Worm (Caenorhabditis elegans): ENCODE results near the gene W09C2.8.

Gene W09C2.8

ce11 chrIV:9657753-9658152 is 33.6 kb upstream of the W09C2.8 start, which contains the start of gene acc-1:
Gene acc-1 (plus strand): TSS chrIV:9658053.
- TF ChIP-seq ceh-14 (tag; optimal IDR thresholded peaks at IDR 0.05), result no peak
- TF ChIP-seq ceh-6 (GFP tag; optimal IDR thresholded peaks at IDR 0.05), result no peak
- no peak for TF ChIP-seq ceh-31 (tag; optimal IDR thresholded peaks at IDR 0.05)
- no peak for TF ChIP-seq ceh-9 (tag; optimal IDR thresholded peaks at IDR 0.05)
- TF ChIP-seq K09A11.1 (tag; optimal IDR thresholded peaks at IDR 0.05; ENCODE audit: insufficient read depth), result no peak
- no peak for TF ChIP-seq npax-4 (tag; optimal IDR thresholded peaks at IDR 0.05)
- no peak for TF ChIP-seq pat-9 (tag; optimal IDR thresholded peaks at IDR 0.05)
- no peak for TF ChIP-seq fax-1 (tag; optimal IDR thresholded peaks at IDR 0.05)
- TF ChIP-seq nfya-1 (tag; optimal IDR thresholded peaks at IDR 0.05), result no peak
- TF ChIP-seq gmeb-2 (tag; optimal IDR thresholded peaks at IDR 0.05), result no peak
- TF ChIP-seq pag-3 (tag; optimal IDR thresholded peaks at IDR 0.05; ENCODE audit: borderline replicate concordance), result no peak
- no peak for TF ChIP-seq K02D7.2 (tag; optimal IDR thresholded peaks at IDR 0.05)

- peak; percentile 85 for TF ChIP-seq unc-42 (tag; optimal IDR thresholded peaks at IDR 0.05)
- TF ChIP-seq ceh-24 (tag; optimal IDR thresholded peaks at IDR 0.05), result no peak
Measured at ce11 chrIV:9655556-9655955, 31.4 kb upstream of the W09C2.8 start.

- TF ChIP-seq pha-2 (tag; optimal IDR thresholded peaks at IDR 0.05), result no peak
- no peak for TF ChIP-seq hlh-6 (tag; optimal IDR thresholded peaks at IDR 0.05)
- TF ChIP-seq ceh-18 (tag; optimal IDR thresholded peaks at IDR 0.05), result no peak
- TF ChIP-seq ceh-19 (GFP tag; optimal IDR thresholded peaks at IDR 0.05), result no peak
Measured at ce11 chrIV:9654017-9654416, 29.8 kb upstream of the W09C2.8 start, which contains the start of gene F58G6.7. Gene F58G6.7 (plus strand): TSS chrIV:9654317.

ce11 chrIV:9653184-9653583 is 29.0 kb upstream of the W09C2.8 start, which contains the start of gene F58G6.3:
Gene F58G6.3 (plus strand): TSS chrIV:9653535.
- TF ChIP-seq zip-5 (tag; optimal IDR thresholded peaks at IDR 0.05), result no peak
- no peak for TF ChIP-seq fax-1 (tag; optimal IDR thresholded peaks at IDR 0.05)

- TF ChIP-seq F13H6.1 (tag; optimal IDR thresholded peaks at IDR 0.05) (no peak), elt-2 (tag; optimal IDR thresholded peaks at IDR 0.05) (peak; percentile 69)
Measured at ce11 chrIV:9651234-9651633, 27.1 kb upstream of the W09C2.8 start, which contains the start of gene chca-1. Gene chca-1 (plus strand): TSS chrIV:9651394.

ce11 chrIV:9648682-9649081 is 24.5 kb upstream of the W09C2.8 start, which contains the start of gene srm-3:
Gene srm-3 (plus strand): TSS chrIV:9648982.
- TF ChIP-seq unc-42 (tag; optimal IDR thresholded peaks at IDR 0.05) (no peak), pros-1 (tag; optimal IDR thresholded peaks at IDR 0.05) (no peak), ceh-18 (tag; optimal IDR thresholded peaks at IDR 0.05) (no peak), madf-2 (tag; optimal IDR thresholded peaks at IDR 0.05) (no peak), ceh-31 (tag; optimal IDR thresholded peaks at IDR 0.05) (no peak), npax-4 (tag; optimal IDR thresholded peaks at IDR 0.05) (no peak), zip-5 (tag; optimal IDR thresholded peaks at IDR 0.05) (no peak), che-1 (tag; optimal IDR thresholded peaks at IDR 0.05) (no peak), hlh-30 (tag; optimal IDR thresholded peaks at IDR 0.05; ENCODE audit: insufficient read depth) (no peak), K02D7.2 (tag; optimal IDR thresholded peaks at IDR 0.05) (no peak), lin-11 (tag; optimal IDR thresholded peaks at IDR 0.05) (no peak), C08G9.2 (tag; optimal IDR thresholded peaks at IDR 0.05) (no peak), nfya-1 (tag; optimal IDR thresholded peaks at IDR 0.05) (no peak)

ce11 chrIV:9647789-9648361 is 23.7 kb upstream of the W09C2.8 start, which contains the start of gene amph-1:
Gene amph-1 (minus strand): TSS chrIV:9647873.
- TF ChIP-seq dve-1 (tag; optimal IDR thresholded peaks at IDR 0.05) (peak; percentile 0), nhr-232 (tag; optimal IDR thresholded peaks at IDR 0.05) (no peak), K02D7.2 (tag; optimal IDR thresholded peaks at IDR 0.05) (no peak), ceh-31 (tag; optimal IDR thresholded peaks at IDR 0.05) (peak; percentile 43), nfya-1 (tag; optimal IDR thresholded peaks at IDR 0.05) (peak; percentile 17), nhr-11 (tag; optimal IDR thresholded peaks at IDR 0.05) (no peak), unc-55 (GFP tag; optimal IDR thresholded peaks at IDR 0.05) (peak; percentile 25), pha-2 (tag; optimal IDR thresholded peaks at IDR 0.05) (no peak), ztf-16 (tag; optimal IDR thresholded peaks at IDR 0.05) (no peak), hlh-6 (tag; optimal IDR thresholded peaks at IDR 0.05) (no peak), madf-2 (tag; optimal IDR thresholded peaks at IDR 0.05) (no peak), ets-4 (tag; optimal IDR thresholded peaks at IDR 0.05) (no peak), unc-42 (tag; optimal IDR thresholded peaks at IDR 0.05) (peak; percentile 11)
